Worm (Caenorhabditis elegans) whole organism, L2 larva: ENCODE results near the gene far-3.

Experiments
- R02D3.7 ChIP-seq: fragments of 150-350 bp; optimal IDR thresholded peaks from 2 replicates; lab custom pipeline; 2014; ENCODE audit warnings: missing biosample characterization, missing genetic modification characterization
- ZK546.5 ChIP-seq: sonication (generic microtip); optimal IDR thresholded peaks from 2 replicates; lab custom pipeline; 2017; ENCODE audit warnings: missing biosample characterization, missing genetic modification characterization
- alr-1 ChIP-seq: fragments of 150-350 bp; optimal IDR thresholded peaks from 2 replicates; lab custom pipeline; 2014; ENCODE audit warnings: missing biosample characterization, missing genetic modification characterization
- aly-2 ChIP-seq: fragments of 150-350 bp; optimal IDR thresholded peaks from 2 replicates; lab custom pipeline; 2014; ENCODE audit warnings: missing biosample characterization, missing genetic modification characterization
- elt-3 ChIP-seq: sonication (generic microtip); optimal IDR thresholded peaks from 2 replicates; lab custom pipeline; 2017; ENCODE audit warnings: missing biosample characterization, missing genetic modification characterization
- mab-5 ChIP-seq: fragments of 150-350 bp; optimal IDR thresholded peaks from 2 replicates; lab custom pipeline; 2014; ENCODE audit warnings: missing biosample characterization, missing genetic modification characterization
- nhr-12 ChIP-seq: fragments of 150-350 bp; optimal IDR thresholded peaks from 2 replicates; lab custom pipeline; 2014; ENCODE audit warnings: missing biosample characterization, missing genetic modification characterization
- nhr-129 ChIP-seq: fragments of 150-350 bp; optimal IDR thresholded peaks from 2 replicates; lab custom pipeline; 2014; ENCODE audit warnings: missing biosample characterization, missing genetic modification characterization
- nhr-21 ChIP-seq: fragments of 150-350 bp; optimal IDR thresholded peaks from 2 replicates; lab custom pipeline; 2014; ENCODE audit warnings: missing biosample characterization, missing genetic modification characterization
- snpc-4 ChIP-seq: fragments of 150-350 bp; optimal IDR thresholded peaks from 2 replicates; lab custom pipeline; 2014; ENCODE audit warnings: missing biosample characterization, missing genetic modification characterization
- zag-1 ChIP-seq: fragments of 150-350 bp; optimal IDR thresholded peaks from 2 replicates; lab custom pipeline; 2014; ENCODE audit warnings: missing biosample characterization, missing genetic modification characterization
- ztf-11 ChIP-seq: sonication (generic microtip); optimal IDR thresholded peaks from 2 replicates; lab custom pipeline; 2017; ENCODE audit warnings: missing biosample characterization, missing genetic modification characterization

DNA sequence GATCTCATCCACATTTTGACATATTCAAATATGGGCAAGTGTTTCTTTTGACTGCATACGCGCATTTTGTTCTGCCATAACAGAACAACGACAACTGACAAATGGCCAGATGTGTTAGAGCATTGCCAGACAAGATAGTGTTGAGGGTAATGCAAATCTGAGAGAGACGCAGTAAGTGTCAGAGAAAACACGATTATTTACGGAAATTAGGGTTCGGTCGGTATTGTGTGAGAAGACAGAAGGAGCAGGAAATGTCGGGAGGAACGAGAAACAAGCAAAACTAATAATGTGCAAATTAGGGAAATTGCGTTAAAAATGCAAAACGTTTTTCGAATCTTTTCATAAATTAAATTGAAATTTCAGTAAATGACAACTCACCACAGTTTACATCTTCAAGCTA lies 27.2 kb upstream of the far-3 start:
- no peak for TF ChIP-seq snpc-4
- no peak for TF ChIP-seq ztf-11
- no peak for TF ChIP-seq aly-2
- no peak for TF ChIP-seq nhr-129 (tag; lab: Kevin White, UChicago)
- no peak for TF ChIP-seq zag-1
- TF ChIP-seq mab-5 (tag; lab: Kevin White, UChicago), result no peak
- TF ChIP-seq elt-3 (tag; lab: Kevin White, UChicago), result no peak
- TF ChIP-seq ZK546.5 (tag; lab: Kevin White, UChicago), result no peak
- no peak for TF ChIP-seq nhr-21
- TF ChIP-seq R02D3.7, result no peak
- TF ChIP-seq nhr-12 (tag; lab: Kevin White, UChicago), result no peak
- no peak for TF ChIP-seq alr-1 (tag; lab: Kevin White, UChicago)
